Fruit fly (Drosophila melanogaster): ENCODE results near the gene CG5418.

dm6 chr2L:12480846-12481245, 27.8 kb upstream of the CG5418 start:
- TF ChIP-seq psq (optimal IDR thresholded peaks at IDR 0.05) (no peak), CG8478 (optimal IDR thresholded peaks at IDR 0.05) (no peak), Dll (optimal IDR thresholded peaks at IDR 0.05) (no peak), EcR (GFP tag; optimal IDR thresholded peaks at IDR 0.05) (no peak)

All from whole organism.